Fruit fly (Drosophila melanogaster) whole organism, embryonic: ENCODE measurements around the gene OtopLc.

ENCODE experiments used
- Awh ChIP-seq: fragments of 200-800 bp; sonication (Bioruptor generic); IDR thresholded peaks from 2 replicates; pipeline ENCODE4, ENCODE4 v1.3.6; 2022; ENCODE audit warnings: missing biosample characterization, missing genetic modification characterization
- CG10267 ChIP-seq: fragments of 200-800 bp; sonication (Bioruptor generic); optimal IDR thresholded peaks from 2 replicates; lab custom pipeline; 2018; ENCODE audit warnings: missing biosample characterization, mild to moderate bottlenecking, missing genetic modification characterization, moderate library complexity
- CG12155 ChIP-seq: fragments of 200-800 bp; sonication (Bioruptor generic); optimal IDR thresholded peaks from 3 replicates; lab custom pipeline; 2016; ENCODE audit warnings: missing biosample characterization, missing genetic modification characterization
- CG1603 ChIP-seq: fragments of 200-800 bp; sonication (Bioruptor generic); optimal IDR thresholded peaks from 2 replicates; lab custom pipeline; 2019; ENCODE audit warnings: missing biosample characterization, mild to moderate bottlenecking, missing genetic modification characterization, moderate library complexity
- CG16863 ChIP-seq: fragments of 200-800 bp; sonication (Bioruptor generic); optimal IDR thresholded peaks from 3 replicates; lab custom pipeline; 2016; ENCODE audit warnings: missing biosample characterization, missing genetic modification characterization
- CG17186 ChIP-seq: fragments of 200-800 bp; sonication (Bioruptor generic); optimal IDR thresholded peaks from 3 replicates; lab custom pipeline; 2017; ENCODE audit warnings: missing biosample characterization, missing genetic modification reagents, missing genetic modification characterization
- CG1832 ChIP-seq: fragments of 200-800 bp; sonication (Bioruptor generic); optimal IDR thresholded peaks from 2 replicates; lab custom pipeline; 2017; ENCODE audit warnings: missing biosample characterization, mild to moderate bottlenecking, missing genetic modification characterization, inconsistent platforms
- CG2712 ChIP-seq: fragments of 200-800 bp; optimal IDR thresholded peaks from 3 replicates; lab custom pipeline; 2019; ENCODE audit warnings: missing biosample characterization, mild to moderate bottlenecking, missing genetic modification characterization, moderate library complexity
- CG3281 ChIP-seq: fragments of 200-800 bp; sonication (Bioruptor generic); optimal IDR thresholded peaks from 3 replicates; lab custom pipeline; 2017; ENCODE audit warnings: missing biosample characterization, mild to moderate bottlenecking, missing genetic modification characterization
- CG3726 ChIP-seq: fragments of 200-800 bp; sonication (Bioruptor generic); IDR thresholded peaks from 3 replicates; pipeline ENCODE4, ENCODE4 v1.3.6; 2022; ENCODE audit warnings: missing biosample characterization, missing genetic modification characterization
- CG4617 ChIP-seq: fragments of 200-800 bp; sonication (Bioruptor generic); optimal IDR thresholded peaks from 3 replicates; lab custom pipeline; 2016; ENCODE audit warnings: missing biosample characterization, missing genetic modification characterization, borderline replicate concordance
- CG5180 ChIP-seq: fragments of 200-800 bp; sonication (Bioruptor generic); optimal IDR thresholded peaks from 3 replicates; lab custom pipeline; 2017; ENCODE audit warnings: missing biosample characterization, missing genetic modification characterization, mild to moderate bottlenecking, moderate library complexity, missing genetic modification reagents
- CG5245 ChIP-seq: fragments of 200-800 bp; sonication (Bioruptor generic); optimal IDR thresholded peaks from 3 replicates; lab custom pipeline; 2016; ENCODE audit warnings: missing biosample characterization, missing genetic modification characterization
- CG7271 ChIP-seq: fragments of 200-800 bp; sonication (Bioruptor generic); optimal IDR thresholded peaks from 2 replicates; lab custom pipeline; 2018; ENCODE audit warnings: missing biosample characterization, mild to moderate bottlenecking, missing genetic modification characterization, moderate library complexity
- CG7357 ChIP-seq: fragments of 200-800 bp; sonication (Bioruptor generic); IDR thresholded peaks from 3 replicates; pipeline ENCODE4 v1.3.6; 2022; ENCODE audit warnings: missing biosample characterization, missing genetic modification characterization
- CG7786 ChIP-seq: fragments of 200-800 bp; sonication (Bioruptor generic); optimal IDR thresholded peaks from 2 replicates; lab custom pipeline; 2016; ENCODE audit warnings: missing biosample characterization, missing genetic modification characterization
- CG8089 ChIP-seq: fragments of 200-800 bp; sonication (Bioruptor generic); optimal IDR thresholded peaks from 3 replicates; lab custom pipeline; 2016; ENCODE audit warnings: missing biosample characterization, missing genetic modification characterization
- CG8478 ChIP-seq: fragments of >200 bp; optimal IDR thresholded peaks from 2 replicates; lab custom pipeline; 2018
- CG9437 ChIP-seq: fragments of 200-800 bp; sonication (Bioruptor generic); optimal IDR thresholded peaks from 2 replicates; lab custom pipeline; 2018; ENCODE audit warnings: missing biosample characterization, mild to moderate bottlenecking, missing genetic modification characterization
- CG9727 ChIP-seq: fragments of 200-800 bp; sonication (Bioruptor generic); optimal IDR thresholded peaks from 3 replicates; lab custom pipeline; 2017; ENCODE audit warnings: missing biosample characterization, mild to moderate bottlenecking, missing genetic modification characterization
- CoRest ChIP-seq: fragments of 200-800 bp; sonication (Bioruptor generic); optimal IDR thresholded peaks from 3 replicates; lab custom pipeline; 2018; ENCODE audit warnings: missing biosample characterization, mild to moderate bottlenecking, missing genetic modification characterization, moderate library complexity
- CrebB ChIP-seq: fragments of 200-800 bp; sonication (Bioruptor generic); optimal IDR thresholded peaks from 3 replicates; lab custom pipeline; 2018; ENCODE audit warnings: missing biosample characterization, mild to moderate bottlenecking, missing genetic modification characterization
- Dbx ChIP-seq: fragments of 200-800 bp; sonication (Bioruptor generic); IDR thresholded peaks from 3 replicates; pipeline ENCODE4 v1.3.6; 2022; ENCODE audit warnings: missing biosample characterization, missing genetic modification characterization
- Dfd ChIP-seq, 2 experiments: fragments of >200 bp; optimal IDR thresholded peaks; 2 replicates each; lab custom pipeline; 2017; ENCODE audit warnings: missing biosample characterization in 2 of 2, missing genetic modification characterization in 2 of 2
- Dp ChIP-seq: fragments of 200-800 bp; sonication (Bioruptor generic); optimal IDR thresholded peaks from 2 replicates; lab custom pipeline; 2018; ENCODE audit warnings: missing biosample characterization, mild to moderate bottlenecking, missing genetic modification characterization, moderate library complexity
- ERR ChIP-seq: fragments of 200-800 bp; sonication (Bioruptor generic); optimal IDR thresholded peaks from 2 replicates; lab custom pipeline; 2016; ENCODE audit warnings: missing biosample characterization, missing genetic modification characterization
- H15 ChIP-seq: fragments of 200-800 bp; sonication (Bioruptor generic); IDR thresholded peaks from 3 replicates; pipeline ENCODE4 v1.3.6; 2022; ENCODE audit warnings: missing biosample characterization, missing genetic modification characterization
- HLH54F ChIP-seq: fragments of 200-800 bp; sonication (Bioruptor generic); optimal IDR thresholded peaks from 3 replicates; lab custom pipeline; 2016; ENCODE audit warnings: missing biosample characterization, missing genetic modification characterization
- Kr ChIP-seq: fragments of 200-800 bp; sonication (Bioruptor generic); optimal IDR thresholded peaks from 2 replicates; lab custom pipeline; 2017; ENCODE audit warnings: missing biosample characterization, mild to moderate bottlenecking, missing genetic modification characterization
- Mrtf ChIP-seq: fragments of 200-800 bp; sonication (Bioruptor generic); IDR thresholded peaks from 3 replicates; pipeline ENCODE4 v1.3.6; 2022; ENCODE audit warnings: missing biosample characterization, missing genetic modification characterization
- NC2α ChIP-seq: fragments of 200-800 bp; sonication (Bioruptor generic); optimal IDR thresholded peaks from 2 replicates; lab custom pipeline; 2016; ENCODE audit warnings: missing biosample characterization, missing genetic modification characterization
- Nf-YA ChIP-seq: fragments of 200-800 bp; sonication (Bioruptor generic); IDR thresholded peaks from 2 replicates; pipeline ENCODE4 v1.3.6; 2022; ENCODE audit warnings: missing biosample characterization, missing genetic modification characterization
- Rx ChIP-seq: fragments of 200-800 bp; sonication (Bioruptor generic); IDR thresholded peaks from 2 replicates; pipeline ENCODE4 v1.3.6; 2022; ENCODE audit warnings: missing biosample characterization, missing genetic modification characterization
- Sin3A ChIP-seq: fragments of >200 bp; optimal IDR thresholded peaks from 2 replicates; lab custom pipeline; 2018
- Ssrp ChIP-seq: fragments of 200-800 bp; sonication (Bioruptor generic); optimal IDR thresholded peaks from 2 replicates; lab custom pipeline; 2018; ENCODE audit warnings: missing biosample characterization, mild to moderate bottlenecking, missing genetic modification characterization, moderate library complexity
- Stat92E ChIP-seq, 3 experiments: fragments of >200 bp in 2 of 3; fragments of 200-800 bp in 1 of 3; sonication (Bioruptor generic) in 1 of 3; optimal IDR thresholded peaks; 2 replicates each; lab custom pipeline; 2017 to 2019; ENCODE audit warnings: missing biosample characterization in 3 of 3, missing genetic modification characterization in 3 of 3, mild to moderate bottlenecking in 1 of 3, moderate library complexity in 1 of 3
- Trl ChIP-seq, 3 experiments: fragments of >200 bp in 2 of 3; fragments of 200-800 bp in 1 of 3; sonication (Bioruptor generic) in 1 of 3; optimal IDR thresholded peaks; 2 replicates in 1 of 3; 3 replicates in 2 of 3; lab custom pipeline; 2016 to 2017; ENCODE audit warnings: missing biosample characterization in 1 of 3, missing genetic modification characterization in 1 of 3
- al ChIP-seq: fragments of 200-800 bp; sonication (Bioruptor generic); IDR thresholded peaks from 2 replicates; pipeline ENCODE4 v1.3.6; 2022; ENCODE audit warnings: missing biosample characterization, missing genetic modification characterization
- bab2 ChIP-seq: fragments of 200-800 bp; sonication (Bioruptor generic); optimal IDR thresholded peaks from 2 replicates; lab custom pipeline; 2016; ENCODE audit warnings: missing biosample characterization, missing genetic modification characterization
- bcd ChIP-seq: fragments of 200-800 bp; sonication (Bioruptor generic); optimal IDR thresholded peaks from 2 replicates; lab custom pipeline; 2017; ENCODE audit warnings: missing biosample characterization, mild to moderate bottlenecking, missing genetic modification characterization
- bigmax ChIP-seq: fragments of 200-800 bp; sonication (Bioruptor generic); optimal IDR thresholded peaks from 2 replicates; lab custom pipeline; 2018; ENCODE audit warnings: missing biosample characterization, mild to moderate bottlenecking, missing genetic modification characterization
- br ChIP-seq: fragments of >200 bp; optimal IDR thresholded peaks from 2 replicates; lab custom pipeline; 2017
- bsh ChIP-seq, 2 experiments: fragments of 200-800 bp; sonication (Bioruptor generic); optimal IDR thresholded peaks; 2 replicates each; lab custom pipeline; 2017 to 2018; ENCODE audit warnings: mild to moderate bottlenecking in 2 of 2, missing biosample characterization in 2 of 2, missing genetic modification characterization in 2 of 2, moderate library complexity in 1 of 2
- chinmo ChIP-seq: fragments of 200-800 bp; sonication (Bioruptor generic); IDR thresholded peaks from 4 replicates; pipeline ENCODE4 v1.3.6; 2022; ENCODE audit warnings: missing biosample characterization, missing genetic modification characterization; ENCODE audit not compliant: partially characterized antibody
- crol ChIP-seq: fragments of 200-800 bp; sonication (Bioruptor generic); IDR thresholded peaks from 2 replicates; pipeline ENCODE4 v1.3.6; 2022; ENCODE audit warnings: missing biosample characterization, missing genetic modification characterization
- jumu ChIP-seq: fragments of 200-800 bp; sonication (Bioruptor generic); optimal IDR thresholded peaks from 3 replicates; lab custom pipeline; 2016; ENCODE audit warnings: missing biosample characterization, missing genetic modification characterization
- lov ChIP-seq, 2 experiments: fragments of 200-800 bp in 1 of 2; fragments of >200 bp in 1 of 2; sonication (Bioruptor generic) in 1 of 2; IDR thresholded peaks in 1 of 2; optimal IDR thresholded peaks in 1 of 2; 2 replicates in 1 of 2; 3 replicates in 1 of 2; pipeline versions ENCODE4 v1.3.6 to Lab custom; 2017 to 2022; ENCODE audit warnings: missing biosample characterization in 1 of 2, missing genetic modification characterization in 1 of 2
- nerfin-2 ChIP-seq: fragments of 200-800 bp; sonication (Bioruptor generic); IDR thresholded peaks from 2 replicates; pipeline ENCODE4 v1.3.6; 2022; ENCODE audit warnings: missing biosample characterization, missing genetic modification characterization; ENCODE audit not compliant: partially characterized antibody
- scrt ChIP-seq: fragments of 200-800 bp; sonication (Bioruptor generic); optimal IDR thresholded peaks from 2 replicates; lab custom pipeline; 2018; ENCODE audit warnings: missing biosample characterization, mild to moderate bottlenecking, missing genetic modification characterization, moderate library complexity
- sob ChIP-seq: fragments of 200-800 bp; sonication (Bioruptor generic); IDR thresholded peaks from 2 replicates; pipeline ENCODE4 v1.3.6; 2022; ENCODE audit warnings: missing biosample characterization, missing genetic modification characterization
- wek ChIP-seq: fragments of 200-800 bp; sonication (Bioruptor generic); optimal IDR thresholded peaks from 3 replicates; lab custom pipeline; 2018; ENCODE audit warnings: missing biosample characterization, mild to moderate bottlenecking, missing genetic modification characterization, moderate library complexity

OtopLc gene

DNA sequence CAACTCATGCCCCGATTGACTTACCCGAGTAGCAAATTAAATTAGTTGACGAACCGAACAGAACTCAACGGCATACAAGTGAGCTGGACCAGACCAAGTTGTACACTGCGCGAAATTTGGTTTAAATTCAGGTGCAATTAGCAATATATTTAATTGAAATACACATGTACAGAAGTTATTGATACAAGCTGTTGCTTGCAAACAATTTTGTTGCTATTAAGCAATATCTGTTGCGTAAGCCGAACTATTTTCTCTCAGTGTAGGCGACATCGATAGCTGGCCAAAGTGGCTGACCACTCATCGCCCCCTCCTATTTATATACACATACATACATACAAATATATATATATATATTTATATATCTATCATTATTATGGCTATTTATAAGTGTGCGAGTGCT is 58.5 kb downstream of the OtopLc start (continued):
- peak; percentile 15 for TF ChIP-seq CG7786
- TF ChIP-seq HLH54F (GFP tag; lab: Kevin White, UChicago), result no peak
- no peak for TF ChIP-seq CrebB (tag; lab: Kevin White, UChicago)
- peak; percentile 14 for TF ChIP-seq CoRest
- no peak for TF ChIP-seq NC2α
- peak; percentile 50; the same call in 1 of the 2 replicates for TF ChIP-seq al (GFP tag; lab: Robert Waterston, UW)
- TF ChIP-seq CG9727, result peak; percentile 53
- no peak for TF ChIP-seq CG5180 (GFP tag; lab: Kevin White, UChicago)
- TF ChIP-seq nerfin-2, result no peak
- no peak for TF ChIP-seq CG12155 (GFP tag; lab: Kevin White, UChicago)
- no peak for TF ChIP-seq CG3281 (GFP tag; lab: Kevin White, UChicago)
- no peak for TF ChIP-seq CG5245 (GFP tag; lab: Kevin White, UChicago)
- 0 out of 3 replicates have a peak, but pooled peaks have one; percentile 25 for TF ChIP-seq CG7357 (GFP tag; lab: Robert Waterston, UW)
- TF ChIP-seq Rx (GFP tag; lab: Robert Waterston, UW), result no peak
- no peak for TF ChIP-seq Kr (GFP tag; lab: Kevin White, UChicago)
- TF ChIP-seq Dp (GFP tag; lab: Kevin White, UChicago), result no peak
- no peak for TF ChIP-seq Sin3A
- no peak for TF ChIP-seq Trl (optimal IDR thresholded peaks at IDR 0.05; lab: Kevin White, UChicago)
- no peak for TF ChIP-seq Trl (GFP tag; optimal IDR thresholded peaks at IDR 0.05; lab: Kevin White, UChicago)
- peak in 1 of 2 experiments; percentile 46 for TF ChIP-seq bsh (GFP tag; optimal IDR thresholded peaks at IDR 0.05; lab: Kevin White, UChicago)
- TF ChIP-seq CG17186 (GFP tag; lab: Kevin White, UChicago), result no peak
- peak; percentile 34 for TF ChIP-seq bcd
- TF ChIP-seq H15, result no peak
- TF ChIP-seq crol (GFP tag; lab: Robert Waterston, UW), result no peak
- no peak for TF ChIP-seq CG8089 (GFP tag; lab: Kevin White, UChicago)
- no peak for TF ChIP-seq br (lab: Kevin White, UChicago)
- TF ChIP-seq chinmo (GFP tag; lab: Robert Waterston, UW), result no peak
- peak; percentile 58 for TF ChIP-seq CG2712 (tag; lab: Kevin White, UChicago)
- TF ChIP-seq Dbx (GFP tag; lab: Robert Waterston, UW), result no peak
- TF ChIP-seq CG1832 (GFP tag; lab: Kevin White, UChicago), result no peak
- TF ChIP-seq bigmax, result no peak
- no peak for TF ChIP-seq Stat92E (GFP tag; optimal IDR thresholded peaks at IDR 0.05; lab: Kevin White, UChicago)
- peak; percentile 29 for TF ChIP-seq CG16863 (GFP tag; lab: Kevin White, UChicago)
- TF ChIP-seq ERR (GFP tag; lab: Kevin White, UChicago), result no peak
- no peak for TF ChIP-seq Awh
- TF ChIP-seq lov (optimal IDR thresholded peaks at IDR 0.05; lab: Kevin White, UChicago), result no peak
- TF ChIP-seq lov (GFP tag; IDR thresholded peaks at IDR 0.05; lab: Robert Waterston, UW), result no peak
- TF ChIP-seq Ssrp (tag; lab: Kevin White, UChicago), result peak; percentile 19
- no peak for TF ChIP-seq CG4617 (GFP tag; lab: Kevin White, UChicago)
- peak; percentile 1 for TF ChIP-seq CG9437 (GFP tag; lab: Kevin White, UChicago)
- peak; percentile 26 for TF ChIP-seq CG7271 (tag; lab: Kevin White, UChicago)
- TF ChIP-seq scrt, result no peak
- TF ChIP-seq Nf-YA (GFP tag; lab: Robert Waterston, UW), result no peak
- TF ChIP-seq bab2 (GFP tag; lab: Kevin White, UChicago), result peak; percentile 28
- TF ChIP-seq CG10267, result peak; percentile 13
- no peak for TF ChIP-seq wek (GFP tag; lab: Kevin White, UChicago)
- TF ChIP-seq CG8478 (lab: Kevin White, UChicago), result no peak
- no peak for TF ChIP-seq jumu
- 0 out of 3 replicates have a peak, but pooled peaks have one; percentile 21 for TF ChIP-seq Mrtf (GFP tag; lab: Robert Waterston, UW)
- TF ChIP-seq CG1603 (tag; lab: Kevin White, UChicago), result peak; percentile 74
- TF ChIP-seq sob, result no peak; the same call in 1 of the 2 replicates
- TF ChIP-seq CG3726 (GFP tag; lab: Robert Waterston, UW), result no peak
- TF ChIP-seq Dfd (GFP tag; optimal IDR thresholded peaks at IDR 0.05; lab: Kevin White, UChicago), result no peak
